Worm (Caenorhabditis elegans) whole organism, young adult: Measurements from ENCODE around the gene B0432.9.

ENCODE experiments used
- B0019.2 ChIP-seq: fragments of 200-800 bp; sonication (Bioruptor generic); conservative IDR thresholded peaks from 2 replicates; pipeline ENCODE4 v1.3.6; 2022; ENCODE audit warnings: missing genetic modification reagents, missing genetic modification characterization, missing compliant biosample characterization
- C06A6.2 ChIP-seq: fragments of 200-800 bp; sonication (Bioruptor generic); conservative IDR thresholded peaks from 2 replicates; pipeline ENCODE4 v1.3.6; 2022; ENCODE audit warnings: missing genetic modification characterization, missing compliant biosample characterization
- F10E7.11 ChIP-seq: sonication (generic microtip); optimal IDR thresholded peaks from 2 replicates; lab custom pipeline; 2017; ENCODE audit warnings: mild to moderate bottlenecking, missing genetic modification characterization, moderate library complexity, missing compliant biosample characterization
- F37B4.10 ChIP-seq: fragments of 200-800 bp; sonication (Bioruptor generic); IDR thresholded peaks from 2 replicates; pipeline ENCODE4 v1.3.6; 2022; ENCODE audit warnings: missing genetic modification characterization, missing compliant biosample characterization
- F39B2.1 ChIP-seq: fragments of 200-800 bp; sonication (Bioruptor generic); IDR thresholded peaks from 2 replicates; pipeline ENCODE4 v1.3.6; 2022; ENCODE audit warnings: missing genetic modification reagents, missing genetic modification characterization, missing compliant biosample characterization
- F57C9.4 ChIP-seq: sonication (generic microtip); optimal IDR thresholded peaks from 2 replicates; lab custom pipeline; 2017; ENCODE audit warnings: mild to moderate bottlenecking, missing genetic modification characterization, missing compliant biosample characterization
- K12H6.12 ChIP-seq: fragments of 200-800 bp; sonication (Bioruptor generic); optimal IDR thresholded peaks from 2 replicates; lab custom pipeline; 2018; ENCODE audit warnings: mild to moderate bottlenecking, missing genetic modification characterization, missing compliant biosample characterization
- Y53F4B.3 ChIP-seq: fragments of 200-800 bp; sonication (Bioruptor generic); IDR thresholded peaks from 2 replicates; pipeline ENCODE4 v1.3.6; 2022; ENCODE audit warnings: missing genetic modification reagents, missing genetic modification characterization, missing compliant biosample characterization
- Y56A3A.18 ChIP-seq: fragments of 200-800 bp; sonication (Bioruptor generic); IDR thresholded peaks from 2 replicates; pipeline ENCODE4 v1.3.6; 2022; ENCODE audit warnings: missing genetic modification reagents, missing genetic modification characterization, missing compliant biosample characterization
- Y67H2A.10 ChIP-seq: fragments of 200-800 bp; sonication (Bioruptor generic); conservative IDR thresholded peaks from 2 replicates; pipeline ENCODE4 v1.3.6; 2022; ENCODE audit warnings: missing genetic modification reagents, missing genetic modification characterization, missing compliant biosample characterization
- Y95B8A.8 ChIP-seq: fragments of 200-800 bp; sonication (Bioruptor generic); IDR thresholded peaks from 2 replicates; pipeline ENCODE4 v1.3.6; 2022; ENCODE audit warnings: missing genetic modification reagents, missing genetic modification characterization, missing compliant biosample characterization
- aptf-2 ChIP-seq: fragments of 200-800 bp; sonication (Bioruptor generic); conservative IDR thresholded peaks from 2 replicates; pipeline ENCODE4 v1.3.6; 2022; ENCODE audit warnings: missing genetic modification reagents, missing genetic modification characterization, missing compliant biosample characterization
- bed-1 ChIP-seq: fragments of 200-800 bp; sonication (Bioruptor generic); IDR thresholded peaks from 2 replicates; pipeline ENCODE4 v1.3.6; 2022; ENCODE audit warnings: missing genetic modification reagents, missing genetic modification characterization, missing compliant biosample characterization
- bed-2 ChIP-seq: fragments of 200-800 bp; sonication (Bioruptor generic); IDR thresholded peaks from 2 replicates; pipeline ENCODE4 v1.3.6; 2022; ENCODE audit warnings: missing genetic modification reagents, missing genetic modification characterization, missing compliant biosample characterization
- ccch-3 ChIP-seq: fragments of 200-800 bp; sonication (Bioruptor generic); optimal IDR thresholded peaks from 2 replicates; lab custom pipeline; 2018; ENCODE audit warnings: mild to moderate bottlenecking, missing genetic modification characterization, missing compliant biosample characterization
- cebp-1 ChIP-seq, 2 experiments: fragments of 200-800 bp in 1 of 2; sonication (Bioruptor generic) in 1 of 2; sonication (generic microtip) in 1 of 2; IDR thresholded peaks in 1 of 2; optimal IDR thresholded peaks in 1 of 2; 2 replicates each; pipeline versions ENCODE4 v1.3.6 to Lab custom; 2017 to 2022; ENCODE audit warnings: missing compliant biosample characterization in 2 of 2, missing genetic modification characterization in 2 of 2, mild to moderate bottlenecking in 1 of 2, missing genetic modification reagents in 1 of 2, moderate library complexity in 1 of 2
- cebp-2 ChIP-seq: fragments of 200-800 bp; sonication (Bioruptor generic); IDR thresholded peaks from 2 replicates; pipeline ENCODE4 v1.3.6; 2022; ENCODE audit warnings: missing genetic modification characterization, missing compliant biosample characterization
- ceh-79 ChIP-seq: sonication (generic microtip); optimal IDR thresholded peaks from 2 replicates; lab custom pipeline; 2017; ENCODE audit warnings: mild to moderate bottlenecking, missing genetic modification characterization, missing compliant biosample characterization
- chd-7 ChIP-seq: sonication (generic microtip); optimal IDR thresholded peaks from 2 replicates; lab custom pipeline; 2016; ENCODE audit warnings: mild to moderate bottlenecking, missing genetic modification characterization, moderate library complexity, missing compliant biosample characterization
- egrh-3 ChIP-seq: fragments of 200-800 bp; sonication (Bioruptor generic); IDR thresholded peaks from 2 replicates; pipeline ENCODE4 v1.3.6; 2022; ENCODE audit warnings: missing genetic modification reagents, missing genetic modification characterization, missing compliant biosample characterization
- ets-4 ChIP-seq: fragments of 200-800 bp; sonication (Bioruptor generic); optimal IDR thresholded peaks from 2 replicates; lab custom pipeline; 2018; ENCODE audit warnings: mild to moderate bottlenecking, missing genetic modification characterization, missing compliant biosample characterization
- gei-17 ChIP-seq: fragments of 200-800 bp; sonication (Bioruptor generic); optimal IDR thresholded peaks from 2 replicates; lab custom pipeline; 2018; ENCODE audit warnings: mild to moderate bottlenecking, missing genetic modification characterization, missing compliant biosample characterization
- him-1 ChIP-seq: sonication (generic microtip); optimal IDR thresholded peaks from 2 replicates; lab custom pipeline; 2016; ENCODE audit warnings: missing genotype, missing genetic modification reagents, missing genetic modification characterization, missing compliant biosample characterization
- hlh-26 ChIP-seq: fragments of 200-800 bp; sonication (Bioruptor generic); conservative IDR thresholded peaks from 2 replicates; pipeline ENCODE4 v1.3.6; 2022; ENCODE audit warnings: missing genetic modification reagents, missing genetic modification characterization, missing compliant biosample characterization
- let-526 ChIP-seq: fragments of 200-800 bp; sonication (Bioruptor generic); IDR thresholded peaks from 2 replicates; pipeline ENCODE4 v1.3.6; 2022; ENCODE audit warnings: missing genetic modification reagents, missing genetic modification characterization, missing compliant biosample characterization
- lin-35 ChIP-seq, 3 experiments: fragments of 150-350 bp in 2 of 3; sonication (generic microtip) in 1 of 3; optimal IDR thresholded peaks; 2 replicates each; lab custom pipeline; 2014 to 2018; ENCODE audit warnings: missing biosample characterization in 3 of 3, missing genetic modification characterization in 3 of 3, missing genetic modification reagents in 3 of 3
- lsy-27 ChIP-seq: sonication (generic microtip); optimal IDR thresholded peaks from 2 replicates; lab custom pipeline; 2017; ENCODE audit warnings: missing genetic modification characterization, mild to moderate bottlenecking, missing compliant biosample characterization, antibody characterized with exemption, missing genotype, borderline replicate concordance; ENCODE audit not compliant: insufficient read depth
- nfya-1 ChIP-seq: sonication (generic microtip); optimal IDR thresholded peaks from 2 replicates; lab custom pipeline; 2017; ENCODE audit warnings: antibody characterized with exemption, missing compliant biosample characterization, missing genetic modification characterization, borderline replicate concordance; ENCODE audit not compliant: insufficient read depth
- nfya-2 ChIP-seq: fragments of 200-800 bp; sonication (Bioruptor generic); IDR thresholded peaks from 2 replicates; pipeline ENCODE4 v1.3.6; 2022; ENCODE audit warnings: missing genetic modification reagents, missing genetic modification characterization, missing compliant biosample characterization
- nhr-27 ChIP-seq: fragments of 200-800 bp; sonication (Bioruptor generic); optimal IDR thresholded peaks from 2 replicates; lab custom pipeline; 2018; ENCODE audit warnings: mild to moderate bottlenecking, missing genetic modification characterization, moderate library complexity, missing compliant biosample characterization
- nhr-90 ChIP-seq: sonication (generic microtip); optimal IDR thresholded peaks from 2 replicates; lab custom pipeline; 2016; ENCODE audit warnings: missing genotype, mild to moderate bottlenecking, missing genetic modification characterization, missing compliant biosample characterization
- rcor-1 ChIP-seq: fragments of 200-800 bp; sonication (Bioruptor generic); IDR thresholded peaks from 2 replicates; pipeline ENCODE4 v1.3.6; 2022; ENCODE audit warnings: missing genetic modification reagents, missing genetic modification characterization, missing compliant biosample characterization
- rec-8 ChIP-seq, 2 experiments: sonication (generic microtip); optimal IDR thresholded peaks; 2 replicates each; lab custom pipeline; 2016; ENCODE audit warnings: mild to moderate bottlenecking in 2 of 2, missing genetic modification characterization in 2 of 2, missing genetic modification reagents in 2 of 2, missing genotype in 2 of 2, missing biosample characterization in 1 of 2, missing compliant biosample characterization in 1 of 2, moderate library complexity in 1 of 2
- repo-1 ChIP-seq: sonication (generic microtip); optimal IDR thresholded peaks from 2 replicates; lab custom pipeline; 2017; ENCODE audit warnings: mild to moderate bottlenecking, missing genetic modification characterization, missing compliant biosample characterization
- snpc-1.3 ChIP-seq: sonication (generic microtip); optimal IDR thresholded peaks from 2 replicates; lab custom pipeline; 2017; ENCODE audit warnings: missing genetic modification characterization, mild to moderate bottlenecking, missing compliant biosample characterization, antibody characterized with exemption, moderate library complexity, missing genotype, missing genetic modification reagents; ENCODE audit not compliant: insufficient read depth
- snpc-3.4 ChIP-seq: sonication (generic microtip); optimal IDR thresholded peaks from 2 replicates; lab custom pipeline; 2017; ENCODE audit warnings: missing genetic modification characterization, mild to moderate bottlenecking, missing compliant biosample characterization, antibody characterized with exemption, moderate library complexity, missing genotype, missing genetic modification reagents
- snpc-4 ChIP-seq, 5 experiments: fragments of 150-350 bp in 1 of 5; sonication (generic microtip) in 4 of 5; optimal IDR thresholded peaks; 2 replicates each; lab custom pipeline; 2014 to 2018; ENCODE audit warnings: missing genetic modification characterization in 5 of 5, missing biosample characterization in 3 of 5, antibody characterized with exemption in 2 of 5, mild to moderate bottlenecking in 2 of 5, missing compliant biosample characterization in 2 of 5, missing genotype in 2 of 5, moderate library complexity in 2 of 5, missing genetic modification reagents in 1 of 5
- sptf-2 ChIP-seq: fragments of 200-800 bp; sonication (Bioruptor generic); optimal IDR thresholded peaks from 2 replicates; lab custom pipeline; 2018; ENCODE audit warnings: mild to moderate bottlenecking, missing genetic modification characterization, missing compliant biosample characterization
- tbp1 ChIP-seq: fragments of 200-800 bp; sonication (Bioruptor generic); optimal IDR thresholded peaks from 2 replicates; lab custom pipeline; 2018; ENCODE audit warnings: mild to moderate bottlenecking, missing genetic modification characterization, missing compliant biosample characterization
- tbx-9 ChIP-seq: sonication (generic microtip); optimal IDR thresholded peaks from 2 replicates; lab custom pipeline; 2016; ENCODE audit warnings: borderline replicate concordance, missing genetic modification characterization, inconsistent platforms, missing compliant biosample characterization
- ztf-18 ChIP-seq: sonication (generic microtip); optimal IDR thresholded peaks from 2 replicates; lab custom pipeline; 2016; ENCODE audit warnings: missing genotype, mild to moderate bottlenecking, missing genetic modification characterization, missing compliant biosample characterization
- ztf-25 ChIP-seq: fragments of 200-800 bp; sonication (Bioruptor generic); IDR thresholded peaks from 2 replicates; pipeline ENCODE4 v1.3.6; 2022; ENCODE audit warnings: missing genetic modification reagents, missing genetic modification characterization, missing compliant biosample characterization
- ztf-6 ChIP-seq: fragments of 200-800 bp; sonication (Bioruptor generic); IDR thresholded peaks from 2 replicates; pipeline ENCODE4 v1.3.6; 2022; ENCODE audit warnings: missing genetic modification reagents, missing genetic modification characterization, missing compliant biosample characterization

Gene B0432.9

DNA sequence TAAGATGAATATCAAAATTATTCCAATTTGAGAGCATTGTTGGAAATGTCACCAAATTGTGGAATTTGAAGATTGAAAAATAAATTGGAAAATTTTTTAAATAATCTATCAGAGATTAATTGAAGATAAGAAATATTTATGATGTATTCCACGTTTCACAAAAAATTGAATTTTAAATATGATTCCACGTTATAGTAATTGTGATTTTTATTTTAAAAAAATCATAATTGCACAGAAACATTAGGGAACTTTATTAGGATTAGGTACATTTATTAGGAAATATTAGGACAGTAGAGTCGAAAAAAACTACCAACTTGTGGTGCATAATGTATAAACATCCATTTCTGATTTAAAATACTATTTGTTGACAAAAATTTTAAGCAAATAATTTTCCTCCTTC, 11.1 kb upstream of the B0432.9 start, which contains the start of gene B0432.11:
Gene B0432.11 (minus strand): TSS at position 101 of the 400 bp plus-strand sequence.
- TF ChIP-seq lin-35 (GFP tag; optimal IDR thresholded peaks at IDR 0.05; lab: Kevin White, UChicago) (no peak), snpc-1.3 (tag; lab: Kevin White, UChicago) (no peak), nfya-1 (no peak), repo-1 (no peak), Y56A3A.18 (GFP tag; lab: Robert Waterston, UW) (no peak), sptf-2 (GFP tag; lab: Kevin White, UChicago) (no peak), bed-1 (no peak), B0019.2 (no peak), F39B2.1 (no peak), F10E7.11 (tag; lab: Kevin White, UChicago) (no peak)

- TF ChIP-seq tbp1 (GFP tag; lab: Kevin White, UChicago), result no peak
- TF ChIP-seq ztf-6, result no peak
- no peak for TF ChIP-seq lsy-27 (tag; lab: Kevin White, UChicago)
- no peak for TF ChIP-seq nhr-27 (tag; lab: Kevin White, UChicago)
- no peak for TF ChIP-seq aptf-2 (GFP tag; lab: Robert Waterston, UW)
- TF ChIP-seq K12H6.12 (tag; lab: Kevin White, UChicago), result no peak
- no peak for TF ChIP-seq cebp-1 (GFP tag; IDR thresholded peaks at IDR 0.05; lab: Robert Waterston, UW)
- no peak for TF ChIP-seq cebp-1 (tag; optimal IDR thresholded peaks at IDR 0.05; lab: Kevin White, UChicago)
These were observed 6.8 kb upstream of the B0432.9 start, which contains the start of gene djr-1.1 for ce11 chrII:290282-290681. djr-1.1 (plus strand) TSS chrII:290582.

- TF ChIP-seq ztf-18 (tag; lab: Kevin White, UChicago), result no peak
- no peak for TF ChIP-seq Y53F4B.3 (GFP tag; lab: Robert Waterston, UW)
- TF ChIP-seq ztf-25, result no peak
- no peak for TF ChIP-seq ceh-79 (tag; lab: Kevin White, UChicago)
- peak; percentile 38 for TF ChIP-seq F10E7.11 (tag; lab: Kevin White, UChicago)
- TF ChIP-seq Y95B8A.8 (GFP tag; lab: Robert Waterston, UW), result no peak
- no peak for TF ChIP-seq rcor-1 (GFP tag; lab: Robert Waterston, UW)
- no peak for TF ChIP-seq let-526 (GFP tag; lab: Robert Waterston, UW)
- no peak for TF ChIP-seq snpc-4 (GFP tag; optimal IDR thresholded peaks at IDR 0.05; lab: Kevin White, UChicago)
- no peak for TF ChIP-seq snpc-4 (tag; optimal IDR thresholded peaks at IDR 0.05; lab: Kevin White, UChicago)
- TF ChIP-seq gei-17 (GFP tag; lab: Kevin White, UChicago), result no peak
- TF ChIP-seq ccch-3 (GFP tag; lab: Kevin White, UChicago), result no peak
- peak in 1 of 3 experiments; percentile 21 for TF ChIP-seq lin-35 (GFP tag; optimal IDR thresholded peaks at IDR 0.05; lab: Kevin White, UChicago)
- TF ChIP-seq nhr-27 (tag; lab: Kevin White, UChicago), result no peak
- TF ChIP-seq egrh-3 (GFP tag; lab: Robert Waterston, UW), result no peak
- no peak for TF ChIP-seq him-1
- TF ChIP-seq F57C9.4 (tag; lab: Kevin White, UChicago), result peak; percentile 3
- no peak for TF ChIP-seq rec-8 (tag; optimal IDR thresholded peaks at IDR 0.05; lab: Kevin White, UChicago)
- no peak for TF ChIP-seq nhr-90 (tag; lab: Kevin White, UChicago)
- no peak for TF ChIP-seq nfya-2 (GFP tag; lab: Robert Waterston, UW)
- TF ChIP-seq cebp-2 (GFP tag; lab: Robert Waterston, UW), result no peak
- no peak for TF ChIP-seq C06A6.2 (GFP tag; lab: Robert Waterston, UW)
- no peak for TF ChIP-seq snpc-3.4 (tag; lab: Kevin White, UChicago)
- TF ChIP-seq Y56A3A.18 (GFP tag; lab: Robert Waterston, UW), result no peak
- no peak for TF ChIP-seq tbx-9 (tag; lab: Kevin White, UChicago)
- TF ChIP-seq hlh-26 (GFP tag; lab: Robert Waterston, UW), result no peak
- TF ChIP-seq ets-4 (GFP tag; lab: Kevin White, UChicago), result no peak
- TF ChIP-seq F37B4.10, result no peak
- TF ChIP-seq chd-7 (tag; lab: Kevin White, UChicago), result no peak
- TF ChIP-seq bed-2 (GFP tag; lab: Robert Waterston, UW), result no peak
- TF ChIP-seq Y67H2A.10 (GFP tag; lab: Robert Waterston, UW), result no peak
These were observed 5.3 kb upstream of the B0432.9 start, which contains the start of gene mrpl-41 for ce11 chrII:288705-289205. mrpl-41 (plus strand) TSS chrII:288939.
